Worm (Caenorhabditis elegans) whole organism, L4 larva: ENCODE data around the gene rpoa-12.

Experiments
- ceh-82 ChIP-seq: sonication (generic microtip); optimal IDR thresholded peaks from 2 replicates; lab custom pipeline; 2017; ENCODE audit warnings: missing biosample characterization, missing genetic modification characterization
- hif-1 ChIP-seq, 2 experiments: sonication (generic microtip); optimal IDR thresholded peaks; 2 replicates each; lab custom pipeline; 2016 to 2017; ENCODE audit warnings: missing compliant biosample characterization in 2 of 2, missing genetic modification characterization in 2 of 2, missing genetic modification reagents in 2 of 2, missing genotype in 2 of 2, mild to moderate bottlenecking in 1 of 2
- lin-39 ChIP-seq: fragments of 150-350 bp; optimal IDR thresholded peaks from 2 replicates; lab custom pipeline; 2014; ENCODE audit warnings: missing biosample characterization, missing genetic modification reagents, missing genetic modification characterization
- nhr-10 ChIP-seq: fragments of 150-350 bp; optimal IDR thresholded peaks from 2 replicates; lab custom pipeline; 2014; ENCODE audit warnings: missing biosample characterization, missing genetic modification characterization
- nhr-76 ChIP-seq: fragments of 150-350 bp; optimal IDR thresholded peaks from 2 replicates; lab custom pipeline; 2014; ENCODE audit warnings: missing biosample characterization, missing genetic modification characterization
- pha-4 ChIP-seq, 2 experiments: fragments of 150-350 bp in 1 of 2; fragments of 200-800 bp in 1 of 2; sonication (Bioruptor generic) in 1 of 2; IDR thresholded peaks in 1 of 2; optimal IDR thresholded peaks in 1 of 2; 2 replicates each; pipeline versions ENCODE4 v1.3.6 to Lab custom; 2014 to 2022; ENCODE audit warnings: missing genetic modification characterization in 2 of 2, missing genetic modification reagents in 2 of 2, missing biosample characterization in 1 of 2, missing compliant biosample characterization in 1 of 2
- rbr-2 ChIP-seq: sonication (generic microtip); optimal IDR thresholded peaks from 2 replicates; lab custom pipeline; 2016; ENCODE audit warnings: missing genotype, missing genetic modification characterization, missing compliant biosample characterization
- ztf-11 ChIP-seq: fragments of 150-350 bp; optimal IDR thresholded peaks from 2 replicates; lab custom pipeline; 2014; ENCODE audit warnings: missing biosample characterization, missing genetic modification characterization

DNA sequence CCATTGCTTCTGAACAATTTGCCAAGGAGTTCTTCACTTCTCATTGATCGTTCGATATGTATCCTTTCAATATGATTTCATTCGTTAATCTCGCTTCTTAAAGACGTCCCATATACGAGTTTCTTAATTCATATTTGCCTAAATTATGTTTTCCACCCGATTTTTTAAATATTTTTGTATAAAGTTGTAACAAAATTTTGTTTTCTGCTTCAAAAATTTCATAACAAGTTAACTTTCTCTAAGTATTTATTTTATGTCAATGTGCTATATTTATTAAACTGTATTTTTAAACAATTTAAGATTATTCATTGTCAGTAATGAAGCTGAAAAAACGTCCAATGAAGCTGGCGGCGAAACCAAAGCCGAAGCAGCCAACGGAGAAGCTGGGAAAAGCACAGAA lies 26.3 kb upstream of the rpoa-12 start, which contains the start of gene F23B12.7:
- TF ChIP-seq pha-4 (GFP tag; IDR thresholded peaks at IDR 0.05; lab: Robert Waterston, UW) (no peak), pha-4 (tag; optimal IDR thresholded peaks at IDR 0.05; lab: Kevin White, UChicago) (no peak), ztf-11 (tag; lab: Kevin White, UChicago) (no peak), nhr-76 (no peak), lin-39 (tag; lab: Kevin White, UChicago) (no peak), nhr-10 (no peak), ceh-82 (tag; lab: Kevin White, UChicago) (no peak), rbr-2 (no peak), hif-1 (tag; optimal IDR thresholded peaks at IDR 0.05; lab: Kevin White, UChicago) (no peak)
